Worm (Caenorhabditis elegans) whole organism, early embryonic: Measurements from ENCODE around the gene F35C8.5.
A peak's percentile ranks its signal among the peaks of the same experiment; 100 is the strongest.

Source experiments
- B0310.2 ChIP-seq: sonication (generic microtip); optimal IDR thresholded peaks from 2 replicates; lab custom pipeline; 2016; ENCODE audit warnings: mild to moderate bottlenecking, missing genetic modification characterization, missing compliant biosample characterization
- F13C5.2 ChIP-seq: sonication (generic microtip); optimal IDR thresholded peaks from 2 replicates; lab custom pipeline; 2017; ENCODE audit warnings: mild to moderate bottlenecking, missing genetic modification characterization, inconsistent platforms, missing compliant biosample characterization
- aly-1 ChIP-seq: sonication (generic microtip); optimal IDR thresholded peaks from 2 replicates; lab custom pipeline; 2016; ENCODE audit warnings: missing genetic modification characterization, missing compliant biosample characterization
- ama-1 ChIP-seq: fragments of 150-350 bp; optimal IDR thresholded peaks from 2 replicates; lab custom pipeline; 2014
- ceh-13 ChIP-seq: fragments of 200-800 bp; sonication (Bioruptor generic); optimal IDR thresholded peaks from 2 replicates; lab custom pipeline; 2018; ENCODE audit warnings: mild to moderate bottlenecking, missing genetic modification characterization, missing compliant biosample characterization
- ceh-36 ChIP-seq: sonication (generic microtip); optimal IDR thresholded peaks from 2 replicates; lab custom pipeline; 2016; ENCODE audit warnings: missing genetic modification characterization, inconsistent platforms, missing compliant biosample characterization
- ets-7 ChIP-seq: sonication (generic microtip); optimal IDR thresholded peaks from 2 replicates; lab custom pipeline; 2016; ENCODE audit warnings: missing genotype, missing genetic modification characterization, missing compliant biosample characterization
- flt-1 ChIP-seq: fragments of 200-800 bp; sonication (Bioruptor generic); IDR thresholded peaks from 2 replicates; pipeline ENCODE4 v1.3.6; 2022; ENCODE audit warnings: missing genetic modification characterization, missing compliant biosample characterization
- hmbx-1 ChIP-seq: sonication (generic microtip); optimal IDR thresholded peaks from 2 replicates; lab custom pipeline; 2016; ENCODE audit warnings: mild to moderate bottlenecking, missing genetic modification characterization, missing compliant biosample characterization
- hmg-4 ChIP-seq: fragments of 200-800 bp; sonication (Bioruptor generic); optimal IDR thresholded peaks from 2 replicates; lab custom pipeline; 2018; ENCODE audit warnings: mild to moderate bottlenecking, missing genetic modification characterization, missing compliant biosample characterization
- hnd-1 ChIP-seq: sonication (generic microtip); optimal IDR thresholded peaks from 2 replicates; lab custom pipeline; 2016; ENCODE audit warnings: missing genetic modification characterization, missing compliant biosample characterization
- pes-1 ChIP-seq: fragments of 200-800 bp; sonication (Bioruptor generic); IDR thresholded peaks from 2 replicates; pipeline ENCODE4 v1.3.6; 2022; ENCODE audit warnings: missing genetic modification reagents, missing genetic modification characterization, missing compliant biosample characterization
- scrt-1 ChIP-seq: fragments of 200-800 bp; sonication (Bioruptor generic); IDR thresholded peaks from 2 replicates; pipeline ENCODE4 v1.3.6; 2022; ENCODE audit warnings: missing genetic modification characterization, missing compliant biosample characterization
- sea-1 ChIP-seq: fragments of 200-800 bp; sonication (Bioruptor generic); conservative IDR thresholded peaks from 2 replicates; pipeline ENCODE4 v1.3.6; 2022; ENCODE audit warnings: missing genetic modification characterization, missing compliant biosample characterization
- tbx-11 ChIP-seq: fragments of 200-800 bp; sonication (Bioruptor generic); IDR thresholded peaks from 2 replicates; pipeline ENCODE4 v1.3.6; 2022; ENCODE audit warnings: missing genetic modification characterization, missing compliant biosample characterization
- tbx-37 ChIP-seq: fragments of 200-800 bp; sonication (Bioruptor generic); conservative IDR thresholded peaks from 2 replicates; pipeline ENCODE4 v1.3.6; 2022; ENCODE audit warnings: missing genetic modification reagents, missing genetic modification characterization, missing compliant biosample characterization
- tra-4 ChIP-seq: sonication (generic microtip); optimal IDR thresholded peaks from 2 replicates; lab custom pipeline; 2017; ENCODE audit warnings: missing genetic modification characterization, missing compliant biosample characterization

F35C8.5 gene

DNA sequence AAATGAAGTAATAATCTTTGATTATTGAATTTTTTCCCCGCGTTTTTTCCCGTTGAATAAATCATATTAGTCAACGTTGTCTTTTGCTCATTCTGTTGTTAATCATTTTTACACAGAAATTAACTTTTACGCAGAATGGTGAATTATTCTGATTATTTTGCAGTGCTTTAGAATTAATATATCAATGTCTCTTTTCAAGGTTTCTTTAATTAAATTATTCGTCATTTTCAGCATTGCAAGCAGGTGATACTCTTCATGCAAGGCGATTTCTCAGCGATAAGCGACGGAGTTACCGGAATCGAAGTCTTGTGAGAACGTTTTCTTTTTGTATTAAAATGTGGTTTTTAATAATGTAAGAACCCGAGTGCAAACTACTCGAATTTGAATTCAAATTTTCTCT is 22.0 kb downstream of the F35C8.5 start:
- TF ChIP-seq flt-1 (GFP tag; lab: Robert Waterston, UW) (no peak), tbx-37 (no peak), pes-1 (GFP tag; lab: Robert Waterston, UW) (no peak), ama-1 (no peak), B0310.2 (no peak), F13C5.2 (tag; lab: Kevin White, UChicago) (no peak), scrt-1 (GFP tag; lab: Robert Waterston, UW) (no peak), sea-1 (no peak), ceh-13 (GFP tag; lab: Kevin White, UChicago) (no peak), hnd-1 (tag; lab: Kevin White, UChicago) (no peak), hmbx-1 (tag; lab: Kevin White, UChicago) (no peak), aly-1 (tag; lab: Kevin White, UChicago) (no peak), ets-7 (tag; lab: Kevin White, UChicago) (no peak), tbx-11 (no peak), ceh-36 (tag; lab: Kevin White, UChicago) (no peak), hmg-4 (no peak), tra-4 (tag; lab: Kevin White, UChicago) (no peak)

DNA sequence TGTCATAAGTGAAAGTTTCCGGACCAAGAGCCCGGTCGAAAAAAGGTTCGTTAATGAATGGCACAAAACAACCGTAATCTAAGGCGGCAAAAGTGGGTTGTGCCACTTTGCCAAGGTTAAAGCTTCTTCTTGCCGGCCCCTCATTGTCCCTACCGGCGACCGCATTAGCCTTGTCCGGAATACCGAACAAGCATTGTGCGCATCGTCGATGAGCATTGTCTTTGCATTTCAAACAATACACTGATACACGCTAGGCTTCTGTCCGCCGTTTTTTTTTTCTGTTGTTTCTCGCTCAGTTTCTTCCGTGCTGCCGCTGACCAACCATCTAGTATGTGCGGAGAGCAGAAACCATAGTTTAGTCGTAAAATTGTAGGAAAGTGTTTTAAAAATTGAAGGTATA is 31.7 kb downstream of the F35C8.5 start, which contains the start of gene C03F11.2:
TSS of gene C03F11.2 (minus strand) at position 101 of the 400 bp plus-strand sequence.
- TF ChIP-seq scrt-1 (GFP tag; lab: Robert Waterston, UW) (no peak), aly-1 (tag; lab: Kevin White, UChicago) (no peak), tbx-11 (no peak), pes-1 (GFP tag; lab: Robert Waterston, UW) (no peak), tra-4 (tag; lab: Kevin White, UChicago) (no peak), ceh-36 (tag; lab: Kevin White, UChicago) (no peak)

DNA sequence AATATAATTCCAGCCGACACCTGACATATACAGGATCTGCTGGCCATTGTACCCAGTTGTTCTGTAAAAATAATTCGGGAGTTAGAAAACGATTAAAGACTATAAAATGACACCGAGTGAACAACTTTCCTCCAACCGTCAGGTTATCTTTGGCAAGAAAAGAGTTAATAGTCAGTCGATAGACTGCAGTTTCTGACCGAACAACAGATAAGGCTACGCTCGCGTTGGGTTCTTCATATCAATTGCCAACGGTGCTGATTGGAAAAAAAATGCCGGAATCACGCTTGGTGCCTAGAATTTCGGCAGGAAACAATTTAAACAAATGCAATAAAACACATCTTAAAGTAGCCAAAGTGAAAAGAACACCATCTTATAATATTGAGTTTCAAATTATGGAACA is 34.9 kb downstream of the F35C8.5 start, which contains the start of gene scav-1:
TSS of gene scav-1 (minus strand) at position 61 of the 400 bp plus-strand sequence.
- TF ChIP-seq flt-1 (GFP tag; lab: Robert Waterston, UW): no peak
- TF ChIP-seq tbx-37: no peak
- no peak for TF ChIP-seq ets-7 (tag; lab: Kevin White, UChicago)
- no peak for TF ChIP-seq tra-4 (tag; lab: Kevin White, UChicago)
- TF ChIP-seq ceh-13 (GFP tag; lab: Kevin White, UChicago): no peak
- no peak for TF ChIP-seq aly-1 (tag; lab: Kevin White, UChicago)
- no peak for TF ChIP-seq tbx-11
- TF ChIP-seq hnd-1 (tag; lab: Kevin White, UChicago): no peak
- TF ChIP-seq F13C5.2 (tag; lab: Kevin White, UChicago): no peak
- TF ChIP-seq B0310.2: no peak
- no peak for TF ChIP-seq hmbx-1 (tag; lab: Kevin White, UChicago)
- TF ChIP-seq hmg-4: no peak
- no peak for TF ChIP-seq scrt-1 (GFP tag; lab: Robert Waterston, UW)
- no peak for TF ChIP-seq pes-1 (GFP tag; lab: Robert Waterston, UW)
- no peak for TF ChIP-seq ama-1
- no peak for TF ChIP-seq ceh-36 (tag; lab: Kevin White, UChicago)

DNA sequence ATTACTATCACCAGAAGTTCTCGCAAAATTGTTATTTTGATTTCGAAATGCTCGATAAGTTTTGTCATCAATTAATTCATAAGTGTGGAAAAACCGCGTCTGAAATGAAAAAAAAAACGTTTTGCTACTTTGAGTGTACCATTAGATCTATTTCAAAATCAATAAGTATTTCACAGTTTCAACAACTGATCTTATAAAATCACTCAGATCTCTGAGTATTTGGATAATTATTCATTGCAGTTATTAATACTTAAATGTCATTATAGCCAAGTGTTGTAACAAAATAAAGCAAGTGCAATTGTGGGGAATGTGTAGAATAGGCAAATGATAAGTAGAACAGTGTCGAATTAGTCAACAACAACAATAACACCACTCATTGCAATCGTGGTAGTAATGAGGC is 40.7 kb downstream of the F35C8.5 start, which contains the start of gene C03F11.4:
TSS of gene C03F11.4 (minus strand) at position 101 of the 400 bp plus-strand sequence.
- TF ChIP-seq tbx-37: no peak

DNA sequence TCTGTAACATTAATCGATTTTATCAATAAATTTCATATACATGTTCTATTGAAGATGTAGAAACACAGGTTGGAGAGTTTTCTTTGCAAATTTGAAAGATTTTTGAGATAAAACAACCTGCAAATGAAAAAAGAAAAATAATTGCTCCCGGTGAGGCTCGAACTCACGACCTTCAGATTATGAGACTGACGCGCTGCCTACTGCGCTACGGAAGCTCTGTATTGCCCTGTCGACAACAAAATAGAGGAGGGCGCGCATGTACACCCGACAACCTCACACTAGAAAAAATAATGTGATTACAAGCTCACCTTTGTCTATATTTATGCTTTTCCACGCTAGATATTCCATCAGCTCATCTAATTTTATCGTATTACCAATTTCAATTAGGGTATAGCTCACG is 41.7 kb downstream of the F35C8.5 start:
- TF ChIP-seq F13C5.2 (tag; lab: Kevin White, UChicago) (peak; percentile 51), hnd-1 (tag; lab: Kevin White, UChicago) (peak; percentile 41), aly-1 (tag; lab: Kevin White, UChicago) (peak; percentile 31), hmbx-1 (tag; lab: Kevin White, UChicago) (no peak), ceh-36 (tag; lab: Kevin White, UChicago) (peak; percentile 43), tra-4 (tag; lab: Kevin White, UChicago) (no peak), sea-1 (no peak), scrt-1 (GFP tag; lab: Robert Waterston, UW) (peak; percentile 80), tbx-11 (peak; percentile 79), hmg-4 (peak; percentile 65), tbx-37 (peak; percentile 69), ets-7 (tag; lab: Kevin White, UChicago) (no peak), ama-1 (no peak), pes-1 (GFP tag; lab: Robert Waterston, UW) (no peak; the same call in 1 of the 2 replicates), flt-1 (GFP tag; lab: Robert Waterston, UW) (peak; percentile 63), B0310.2 (peak; percentile 42), ceh-13 (GFP tag; lab: Kevin White, UChicago) (peak; percentile 38)

DNA sequence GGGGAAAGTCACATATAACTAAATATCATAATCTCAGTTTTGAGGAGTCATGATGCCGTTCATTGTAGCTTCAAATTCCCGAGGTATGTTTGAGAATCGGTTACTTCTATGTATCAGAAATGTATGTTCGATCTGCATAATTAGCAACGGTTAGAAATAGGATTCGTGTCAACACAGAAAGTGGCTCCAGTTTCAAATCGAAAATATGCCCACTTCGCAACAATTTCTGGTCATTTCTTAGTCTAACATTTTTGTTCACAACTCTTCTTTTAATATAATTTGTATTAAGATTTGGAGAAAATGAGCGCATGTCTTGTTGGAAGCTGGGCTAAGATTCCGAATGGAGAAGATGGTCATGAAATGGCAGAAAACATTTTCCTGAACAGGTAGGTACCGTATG is 47.9 kb downstream of the F35C8.5 start, which contains the start of gene pks-1:
TSS of gene pks-1 (plus strand) at position 301 of the 400 bp plus-strand sequence.
- TF ChIP-seq ceh-13 (GFP tag; lab: Kevin White, UChicago) (no peak), sea-1 (no peak), hnd-1 (tag; lab: Kevin White, UChicago) (no peak), F13C5.2 (tag; lab: Kevin White, UChicago) (no peak), ets-7 (tag; lab: Kevin White, UChicago) (no peak), B0310.2 (no peak), ceh-36 (tag; lab: Kevin White, UChicago) (no peak), aly-1 (tag; lab: Kevin White, UChicago) (no peak), scrt-1 (GFP tag; lab: Robert Waterston, UW) (no peak), tbx-11 (no peak), tra-4 (tag; lab: Kevin White, UChicago) (no peak), flt-1 (GFP tag; lab: Robert Waterston, UW) (no peak), hmbx-1 (tag; lab: Kevin White, UChicago) (no peak), tbx-37 (no peak), hmg-4 (no peak)

DNA sequence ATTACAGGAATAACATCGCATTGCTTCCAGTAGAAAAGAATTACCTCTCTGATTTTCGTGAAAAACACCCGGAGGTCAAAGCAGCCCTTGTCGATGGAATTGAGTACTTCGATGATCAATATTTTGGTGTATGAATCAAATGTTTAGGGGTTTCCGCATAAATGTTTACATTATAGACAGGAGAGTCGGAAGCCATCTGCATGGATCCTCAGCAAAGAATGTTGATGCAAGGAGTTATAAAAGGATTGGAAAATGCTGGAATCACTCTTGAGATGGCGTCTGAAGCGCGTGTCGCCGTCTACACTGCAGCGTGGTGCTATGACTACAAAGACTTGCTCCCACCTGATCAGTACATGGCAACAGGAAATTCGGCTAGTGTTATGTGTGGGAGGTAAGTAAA is 48.6 kb downstream of the F35C8.5 start, which contains the start of gene C41A3.2:
TSS of gene C41A3.2 (minus strand) at position 101 of the 400 bp plus-strand sequence.
- TF ChIP-seq B0310.2 (no peak), tbx-11 (no peak), ceh-13 (GFP tag; lab: Kevin White, UChicago) (no peak), hnd-1 (tag; lab: Kevin White, UChicago) (no peak), hmg-4 (no peak), flt-1 (GFP tag; lab: Robert Waterston, UW) (no peak), ceh-36 (tag; lab: Kevin White, UChicago) (no peak), aly-1 (tag; lab: Kevin White, UChicago) (no peak), ets-7 (tag; lab: Kevin White, UChicago) (no peak), tra-4 (tag; lab: Kevin White, UChicago) (no peak), hmbx-1 (tag; lab: Kevin White, UChicago) (no peak), ama-1 (no peak), F13C5.2 (tag; lab: Kevin White, UChicago) (no peak), pes-1 (GFP tag; lab: Robert Waterston, UW) (no peak)
